Worm (Caenorhabditis elegans) whole organism, L4 larva: ENCODE measurements around the gene kcc-2.

ENCODE experiments used
- F10B5.3 ChIP-seq: sonication (generic microtip); optimal IDR thresholded peaks from 2 replicates; lab custom pipeline; 2016; ENCODE audit warnings: mild to moderate bottlenecking, missing genetic modification characterization, missing compliant biosample characterization
- R02D3.7 ChIP-seq: fragments of 150-350 bp; sonication (generic microtip); optimal IDR thresholded peaks from 3 replicates; lab custom pipeline; 2014; ENCODE audit warnings: missing biosample characterization, missing genetic modification characterization
- T20F7.1 ChIP-seq: fragments of 200-800 bp; sonication (Bioruptor generic); optimal IDR thresholded peaks from 2 replicates; lab custom pipeline; 2018; ENCODE audit warnings: mild to moderate bottlenecking, missing genetic modification characterization, missing compliant biosample characterization
- Y48G9A.11 ChIP-seq: fragments of 200-800 bp; sonication (Bioruptor generic); IDR thresholded peaks from 2 replicates; pipeline ENCODE4 v1.3.6; 2022; ENCODE audit warnings: missing genetic modification reagents, missing genetic modification characterization, missing compliant biosample characterization
- Y5F2A.4 ChIP-seq: fragments of 200-800 bp; sonication (Bioruptor generic); optimal IDR thresholded peaks from 2 replicates; lab custom pipeline; 2018; ENCODE audit warnings: mild to moderate bottlenecking, missing genetic modification characterization, missing compliant biosample characterization
- ZK337.2 ChIP-seq: fragments of 200-800 bp; sonication (Bioruptor generic); IDR thresholded peaks from 2 replicates; pipeline ENCODE4 v1.3.6; 2022; ENCODE audit warnings: missing genetic modification reagents, missing genetic modification characterization, missing compliant biosample characterization
- aly-2 ChIP-seq: sonication (generic microtip); optimal IDR thresholded peaks from 2 replicates; lab custom pipeline; 2018; ENCODE audit warnings: missing biosample characterization, missing genetic modification characterization
- attf-4 ChIP-seq: sonication (generic microtip); optimal IDR thresholded peaks from 3 replicates; lab custom pipeline; 2017; ENCODE audit warnings: missing biosample characterization, missing genetic modification characterization
- ceh-28 ChIP-seq: fragments of 150-350 bp; optimal IDR thresholded peaks from 2 replicates; lab custom pipeline; 2014; ENCODE audit warnings: missing biosample characterization, missing genetic modification reagents, missing genetic modification characterization
- ceh-44 ChIP-seq: fragments of 200-800 bp; sonication (Bioruptor generic); IDR thresholded peaks from 2 replicates; pipeline ENCODE4 v1.3.6; 2022; ENCODE audit warnings: missing genetic modification reagents, missing genetic modification characterization, missing compliant biosample characterization
- ceh-62 ChIP-seq: sonication (generic microtip); optimal IDR thresholded peaks from 2 replicates; lab custom pipeline; 2017; ENCODE audit warnings: missing biosample characterization, missing genetic modification characterization
- cey-2 ChIP-seq: sonication (generic microtip); optimal IDR thresholded peaks from 3 replicates; lab custom pipeline; 2017; ENCODE audit warnings: missing genetic modification characterization, mild to moderate bottlenecking, missing compliant biosample characterization, antibody characterized with exemption, borderline replicate concordance; ENCODE audit not compliant: insufficient read depth
- daf-12 ChIP-seq: fragments of 150-350 bp; optimal IDR thresholded peaks from 2 replicates; lab custom pipeline; 2014; ENCODE audit warnings: missing biosample characterization, missing genetic modification reagents, missing genetic modification characterization
- daf-16 ChIP-seq, 3 experiments: sonication (generic microtip); optimal IDR thresholded peaks; 2 replicates each; lab custom pipeline; 2016 to 2017; ENCODE audit warnings: missing genetic modification characterization in 3 of 3, missing genetic modification reagents in 3 of 3, mild to moderate bottlenecking in 2 of 3, missing compliant biosample characterization in 2 of 3, missing biosample characterization in 1 of 3, moderate library complexity in 1 of 3
- dmd-6 ChIP-seq: fragments of 200-800 bp; sonication (Bioruptor generic); IDR thresholded peaks from 2 replicates; pipeline ENCODE4 v1.3.6; 2022; ENCODE audit warnings: missing genetic modification reagents, missing genetic modification characterization, missing compliant biosample characterization
- dmd-9 ChIP-seq: fragments of 200-800 bp; sonication (Bioruptor generic); IDR thresholded peaks from 2 replicates; pipeline ENCODE4 v1.3.6; 2022; ENCODE audit warnings: missing genetic modification reagents, missing genetic modification characterization, missing compliant biosample characterization
- dve-1 ChIP-seq: sonication (generic microtip); optimal IDR thresholded peaks from 2 replicates; lab custom pipeline; 2017; ENCODE audit warnings: antibody characterized with exemption, mild to moderate bottlenecking, missing genetic modification characterization, missing compliant biosample characterization; ENCODE audit not compliant: insufficient read depth
- hlh-30 ChIP-seq: sonication (generic microtip); optimal IDR thresholded peaks from 2 replicates; lab custom pipeline; 2017; ENCODE audit warnings: antibody characterized with exemption, mild to moderate bottlenecking, missing genetic modification characterization, missing compliant biosample characterization; ENCODE audit not compliant: insufficient read depth
- lin-15B ChIP-seq: fragments of 150-350 bp; sonication (generic microtip); optimal IDR thresholded peaks from 3 replicates; lab custom pipeline; 2014; ENCODE audit warnings: missing biosample characterization, missing genetic modification characterization
- lin-29 ChIP-seq: fragments of 200-800 bp; sonication (Bioruptor generic); IDR thresholded peaks from 2 replicates; pipeline ENCODE4 v1.3.6; 2022; ENCODE audit warnings: missing genetic modification reagents, missing genetic modification characterization, missing compliant biosample characterization
- lin-38 ChIP-seq: fragments of 200-800 bp; sonication (Bioruptor generic); IDR thresholded peaks from 2 replicates; pipeline ENCODE4 v1.3.6; 2022; ENCODE audit warnings: missing genetic modification reagents, missing genetic modification characterization, missing compliant biosample characterization
- lin-39 ChIP-seq: fragments of 150-350 bp; optimal IDR thresholded peaks from 2 replicates; lab custom pipeline; 2014; ENCODE audit warnings: missing biosample characterization, missing genetic modification reagents, missing genetic modification characterization
- madf-5 ChIP-seq, 2 experiments: fragments of 200-800 bp; sonication (Bioruptor generic); IDR thresholded peaks; 2 replicates each; pipeline ENCODE4 v1.3.6; 2022; ENCODE audit warnings: missing compliant biosample characterization in 2 of 2, missing genetic modification characterization in 2 of 2
- mdl-1 ChIP-seq, 2 experiments: fragments of 150-350 bp in 1 of 2; sonication (generic microtip) in 1 of 2; optimal IDR thresholded peaks; 2 replicates each; lab custom pipeline; 2014 to 2017; ENCODE audit warnings: missing biosample characterization in 2 of 2, missing genetic modification characterization in 2 of 2
- mdt-29 ChIP-seq: fragments of 200-800 bp; sonication (Bioruptor generic); IDR thresholded peaks from 2 replicates; pipeline ENCODE4 v1.3.6; 2022; ENCODE audit warnings: missing genetic modification reagents, missing genetic modification characterization, missing compliant biosample characterization
- mes-2 ChIP-seq: sonication (generic microtip); optimal IDR thresholded peaks from 2 replicates; lab custom pipeline; 2016; ENCODE audit warnings: missing genotype, mild to moderate bottlenecking, missing genetic modification characterization, missing compliant biosample characterization; ENCODE audit not compliant: poor library complexity, severe bottlenecking
- mxl-2 ChIP-seq: fragments of 200-800 bp; sonication (Bioruptor generic); conservative IDR thresholded peaks from 2 replicates; pipeline ENCODE4 v1.3.6; 2022; ENCODE audit warnings: missing genetic modification reagents, missing genetic modification characterization, missing compliant biosample characterization
- nhr-102 ChIP-seq: sonication (generic microtip); optimal IDR thresholded peaks from 2 replicates; lab custom pipeline; 2016; ENCODE audit warnings: mild to moderate bottlenecking, missing genetic modification characterization, moderate library complexity, missing compliant biosample characterization
- nhr-111 ChIP-seq: fragments of 200-800 bp; sonication (Bioruptor generic); optimal IDR thresholded peaks from 2 replicates; lab custom pipeline; 2018; ENCODE audit warnings: mild to moderate bottlenecking, missing genetic modification characterization, missing compliant biosample characterization
- nhr-28 ChIP-seq: fragments of 150-350 bp; optimal IDR thresholded peaks from 2 replicates; lab custom pipeline; 2014; ENCODE audit warnings: missing biosample characterization, missing genetic modification characterization
- nhr-41 ChIP-seq: fragments of 200-800 bp; sonication (Bioruptor generic); IDR thresholded peaks from 2 replicates; pipeline ENCODE4 v1.3.6; 2022; ENCODE audit warnings: missing genetic modification reagents, missing genetic modification characterization, missing compliant biosample characterization
- nhr-6 ChIP-seq: fragments of 150-350 bp; optimal IDR thresholded peaks from 2 replicates; lab custom pipeline; 2014; ENCODE audit warnings: missing biosample characterization, missing genetic modification characterization
- nhr-77 ChIP-seq: fragments of 150-350 bp; optimal IDR thresholded peaks from 2 replicates; lab custom pipeline; 2014; ENCODE audit warnings: missing biosample characterization, missing genetic modification characterization
- pha-4 ChIP-seq, 2 experiments: fragments of 150-350 bp in 1 of 2; fragments of 200-800 bp in 1 of 2; sonication (Bioruptor generic) in 1 of 2; IDR thresholded peaks in 1 of 2; optimal IDR thresholded peaks in 1 of 2; 2 replicates each; pipeline versions ENCODE4 v1.3.6 to Lab custom; 2014 to 2022; ENCODE audit warnings: missing genetic modification characterization in 2 of 2, missing genetic modification reagents in 2 of 2, missing biosample characterization in 1 of 2, missing compliant biosample characterization in 1 of 2
- pqm-1 ChIP-seq: sonication (generic microtip); optimal IDR thresholded peaks from 2 replicates; lab custom pipeline; 2017; ENCODE audit warnings: missing biosample characterization, missing genetic modification characterization
- rbr-2 ChIP-seq: sonication (generic microtip); optimal IDR thresholded peaks from 2 replicates; lab custom pipeline; 2016; ENCODE audit warnings: missing genotype, missing genetic modification characterization, missing compliant biosample characterization
- saeg-2 ChIP-seq: fragments of 200-800 bp; sonication (Bioruptor generic); IDR thresholded peaks from 2 replicates; pipeline ENCODE4 v1.3.6; 2022; ENCODE audit warnings: missing genetic modification reagents, missing genetic modification characterization, missing compliant biosample characterization
- set-16 ChIP-seq: fragments of 200-800 bp; sonication (Bioruptor generic); IDR thresholded peaks from 2 replicates; pipeline ENCODE4 v1.3.6; 2022; ENCODE audit warnings: missing genetic modification reagents, missing genetic modification characterization, missing compliant biosample characterization
- skn-1 ChIP-seq: fragments of 150-350 bp; optimal IDR thresholded peaks from 2 replicates; lab custom pipeline; 2014; ENCODE audit warnings: missing biosample characterization, missing genetic modification characterization
- spr-1 ChIP-seq: sonication (generic microtip); optimal IDR thresholded peaks from 2 replicates; lab custom pipeline; 2016; ENCODE audit warnings: mild to moderate bottlenecking, missing genetic modification characterization, missing compliant biosample characterization
- spr-3 ChIP-seq: fragments of 200-800 bp; sonication (Bioruptor generic); optimal IDR thresholded peaks from 2 replicates; lab custom pipeline; 2018; ENCODE audit warnings: mild to moderate bottlenecking, missing genetic modification characterization, missing compliant biosample characterization
- tag-97 ChIP-seq: fragments of 200-800 bp; sonication (Bioruptor generic); IDR thresholded peaks from 2 replicates; pipeline ENCODE4 v1.3.6; 2022; ENCODE audit warnings: missing genetic modification characterization, missing compliant biosample characterization
- unc-62 ChIP-seq, 3 experiments: fragments of 150-350 bp in 1 of 3; sonication (generic microtip); optimal IDR thresholded peaks in 2 of 3; peaks in 1 of 3; 1 replicate in 1 of 3; 2 replicates in 2 of 3; lab custom pipeline; 2014 to 2017; ENCODE audit warnings: missing biosample characterization in 3 of 3, missing genetic modification characterization in 3 of 3, missing genetic modification reagents in 3 of 3, missing genotype in 1 of 3
- vab-7 ChIP-seq: fragments of 200-800 bp; sonication (Bioruptor generic); IDR thresholded peaks from 2 replicates; pipeline ENCODE4 v1.3.6; 2022; ENCODE audit warnings: missing genetic modification reagents, missing genetic modification characterization, missing compliant biosample characterization
- zag-1 ChIP-seq: fragments of 150-350 bp; optimal IDR thresholded peaks from 2 replicates; lab custom pipeline; 2014; ENCODE audit warnings: missing biosample characterization, missing genetic modification characterization
- zfp-2 ChIP-seq: sonication (generic microtip); optimal IDR thresholded peaks from 2 replicates; lab custom pipeline; 2016; ENCODE audit warnings: mild to moderate bottlenecking, missing genetic modification characterization, missing compliant biosample characterization
- zip-11 ChIP-seq: fragments of 200-800 bp; sonication (Bioruptor generic); IDR thresholded peaks from 2 replicates; pipeline ENCODE4 v1.3.6; 2022; ENCODE audit warnings: missing genetic modification characterization, missing compliant biosample characterization
- ztf-7 ChIP-seq: fragments of 150-350 bp; optimal IDR thresholded peaks from 2 replicates; lab custom pipeline; 2014; ENCODE audit warnings: missing biosample characterization, missing genetic modification characterization

kcc-2 gene

ce11 chrIV:6117741-6118265 lies 77.0 kb downstream of the kcc-2 start, which contains the start of gene zen-4 (continued):
- TF ChIP-seq T20F7.1 (GFP tag; lab: Kevin White, UChicago) (no peak), R02D3.7 (no peak), mdt-29 (peak; percentile 90), zfp-2 (tag; lab: Kevin White, UChicago) (no peak), hlh-30 (tag; lab: Kevin White, UChicago) (no peak), spr-3 (GFP tag; lab: Kevin White, UChicago) (peak; percentile 30), mes-2 (tag; lab: Kevin White, UChicago) (peak; percentile 79), spr-1 (tag; lab: Kevin White, UChicago) (peak; percentile 53), daf-16 (GFP tag; optimal IDR thresholded peaks at IDR 0.05; lab: Kevin White, UChicago) (peak in 1 of 2 experiments; percentile 52), daf-16 (tag; optimal IDR thresholded peaks at IDR 0.05; lab: Kevin White, UChicago) (peak; percentile 22), Y48G9A.11 (peak; percentile 92), lin-38 (GFP tag; lab: Robert Waterston, UW) (peak; percentile 81), attf-4 (tag; lab: Kevin White, UChicago) (no peak), dve-1 (tag; lab: Kevin White, UChicago) (peak; percentile 48), nhr-77 (tag; lab: Kevin White, UChicago) (no peak), saeg-2 (0 out of 2 replicates have a peak, but pooled peaks have one; percentile 24), rbr-2 (tag; lab: Kevin White, UChicago) (peak; percentile 20), cey-2 (tag; lab: Kevin White, UChicago) (no peak), skn-1 (no peak), pqm-1 (tag; lab: Kevin White, UChicago) (no peak), F10B5.3 (tag; lab: Kevin White, UChicago) (peak; percentile 9), vab-7 (GFP tag; lab: Robert Waterston, UW) (no peak), madf-5 (GFP tag; IDR thresholded peaks at IDR 0.05; lab: Robert Waterston, UW) (0 out of 4 replicates have a peak, but pooled peaks have one; percentile 50 to 53), nhr-102 (tag; lab: Kevin White, UChicago) (peak; percentile 67), set-16 (GFP tag; lab: Robert Waterston, UW) (no peak), dmd-9 (GFP tag; lab: Robert Waterston, UW) (no peak), lin-39 (no peak), mxl-2 (no peak), ceh-44 (GFP tag; lab: Robert Waterston, UW) (peak; percentile 78; the same call in 1 of the 2 replicates), tag-97 (GFP tag; lab: Robert Waterston, UW) (no peak), nhr-28 (tag; lab: Kevin White, UChicago) (no peak), dmd-6 (GFP tag; lab: Robert Waterston, UW) (no peak), daf-12 (tag; lab: Kevin White, UChicago) (no peak), ceh-62 (no peak), zip-11 (GFP tag; lab: Robert Waterston, UW) (no peak), Y5F2A.4 (GFP tag; lab: Kevin White, UChicago) (no peak), unc-62 (GFP tag; optimal IDR thresholded peaks at IDR 0.05 in 1 of 2; lab: Kevin White, UChicago) (peak in 1 of 2 experiments; percentile 89), unc-62 (tag; optimal IDR thresholded peaks at IDR 0.05; lab: Kevin White, UChicago) (no peak), ceh-28 (tag; lab: Kevin White, UChicago) (no peak), lin-15B (no peak), mdl-1 (tag; optimal IDR thresholded peaks at IDR 0.05; lab: Kevin White, UChicago) (no peak), zag-1 (tag; lab: Kevin White, UChicago) (no peak), aly-2 (no peak), lin-29 (GFP tag; lab: Robert Waterston, UW) (no peak), ztf-7 (tag; lab: Kevin White, UChicago) (no peak), nhr-6 (tag; lab: Kevin White, UChicago) (peak; percentile 58), nhr-41 (no peak), pha-4 (GFP tag; IDR thresholded peaks at IDR 0.05; lab: Robert Waterston, UW) (peak; percentile 55; the same call in 1 of the 2 replicates), pha-4 (tag; optimal IDR thresholded peaks at IDR 0.05; lab: Kevin White, UChicago) (no peak), ZK337.2 (GFP tag; lab: Robert Waterston, UW) (no peak), nhr-111 (GFP tag; lab: Kevin White, UChicago) (no peak)
